Fruit fly (Drosophila melanogaster): ENCODE results near the gene CG42788.

CG42788 gene

dm6 chr3R:15131677-15132076 is at the start of gene CG42788:
CG42788 (minus strand) TSS chr3R:15131926.
- TF ChIP-seq CG12768 (GFP tag; optimal IDR thresholded peaks at IDR 0.05) (peak; percentile 61), CG1620 (GFP tag; optimal IDR thresholded peaks at IDR 0.05) (peak; percentile 82), cic (GFP tag; optimal IDR thresholded peaks at IDR 0.05) (peak; percentile 81), toe (GFP tag; optimal IDR thresholded peaks at IDR 0.05) (peak; percentile 9), kay (GFP tag; ENCODE audit: borderline replicate concordance) (no peak), Hr96 (GFP tag; optimal IDR thresholded peaks at IDR 0.05) (peak; percentile 50), CG33017 (tag; optimal IDR thresholded peaks at IDR 0.05) (peak; percentile 51), CG5204 (GFP tag; optimal IDR thresholded peaks at IDR 0.05) (no peak), Mnt (GFP tag; optimal IDR thresholded peaks at IDR 0.05) (peak; percentile 72), bab1 (GFP tag; optimal IDR thresholded peaks at IDR 0.05) (peak; percentile 88), CG11617 (GFP tag; optimal IDR thresholded peaks at IDR 0.05) (peak; percentile 70), Crg-1 (GFP tag; optimal IDR thresholded peaks at IDR 0.05) (peak; percentile 71), Clk (GFP tag; optimal IDR thresholded peaks at IDR 0.05) (no peak), CG7101 (tag; optimal IDR thresholded peaks at IDR 0.05) (peak; percentile 36), cnc (optimal IDR thresholded peaks at IDR 0.05) (no peak), pad (GFP tag; optimal IDR thresholded peaks at IDR 0.05) (no peak), CG14711 (tag; optimal IDR thresholded peaks at IDR 0.05) (peak; percentile 14), ovo (GFP tag; optimal IDR thresholded peaks at IDR 0.05) (peak; percentile 84), CG7045 (GFP tag; optimal IDR thresholded peaks at IDR 0.05) (no peak), tj (GFP tag; optimal IDR thresholded peaks at IDR 0.05) (peak; percentile 71)

- peak; percentile 91 for TF ChIP-seq kay (GFP tag; ENCODE audit: borderline replicate concordance)
- TF ChIP-seq CG7045 (GFP tag; optimal IDR thresholded peaks at IDR 0.05), result no peak
- TF ChIP-seq CG7101 (tag; optimal IDR thresholded peaks at IDR 0.05), result peak; percentile 3
Observed at dm6 chr3R:15181467-15181866, 49.7 kb upstream of the CG42788 start, which contains the start of gene Mf. Mf (minus strand) TSS chr3R:15181510.

dm6 chr3R:15177230-15177629 is 45.5 kb upstream of the CG42788 start:
- TF ChIP-seq kay (GFP tag; ENCODE audit: borderline replicate concordance) (peak; percentile 81), CG12768 (GFP tag; optimal IDR thresholded peaks at IDR 0.05) (no peak)

- TF ChIP-seq CG7101 (tag; optimal IDR thresholded peaks at IDR 0.05) (no peak), cnc (optimal IDR thresholded peaks at IDR 0.05) (no peak), CG12768 (GFP tag; optimal IDR thresholded peaks at IDR 0.05) (no peak), Hr96 (GFP tag; optimal IDR thresholded peaks at IDR 0.05) (no peak), bab1 (GFP tag; optimal IDR thresholded peaks at IDR 0.05) (no peak), CG7045 (GFP tag; optimal IDR thresholded peaks at IDR 0.05) (no peak), ovo (GFP tag; optimal IDR thresholded peaks at IDR 0.05) (no peak), CG11617 (GFP tag; optimal IDR thresholded peaks at IDR 0.05) (no peak), toe (GFP tag; optimal IDR thresholded peaks at IDR 0.05) (no peak), tj (GFP tag; optimal IDR thresholded peaks at IDR 0.05) (no peak), cic (GFP tag; optimal IDR thresholded peaks at IDR 0.05) (no peak), pad (GFP tag; optimal IDR thresholded peaks at IDR 0.05) (no peak), CG33017 (tag; optimal IDR thresholded peaks at IDR 0.05) (no peak), CG14711 (tag; optimal IDR thresholded peaks at IDR 0.05) (no peak), Mnt (GFP tag; optimal IDR thresholded peaks at IDR 0.05) (no peak), Clk (GFP tag; optimal IDR thresholded peaks at IDR 0.05) (no peak), CG5204 (GFP tag; optimal IDR thresholded peaks at IDR 0.05) (no peak), kay (GFP tag; ENCODE audit: borderline replicate concordance) (no peak), CG1620 (GFP tag; optimal IDR thresholded peaks at IDR 0.05) (no peak)
Observed at dm6 chr3R:15149772-15150512, 18.2 kb upstream of the CG42788 start, which contains the start of gene Gyc88E. Gyc88E (plus strand) TSS chr3R:15150375.

- TF ChIP-seq CG1620 (GFP tag; optimal IDR thresholded peaks at IDR 0.05), result no peak
- no peak for TF ChIP-seq cic (GFP tag; optimal IDR thresholded peaks at IDR 0.05)
- no peak for TF ChIP-seq kay (GFP tag; ENCODE audit: borderline replicate concordance)
- TF ChIP-seq CG12768 (GFP tag; optimal IDR thresholded peaks at IDR 0.05), result no peak
- no peak for TF ChIP-seq bab1 (GFP tag; optimal IDR thresholded peaks at IDR 0.05)
- no peak for TF ChIP-seq ovo (GFP tag; optimal IDR thresholded peaks at IDR 0.05)
- no peak for TF ChIP-seq Hr96 (GFP tag; optimal IDR thresholded peaks at IDR 0.05)
- no peak for TF ChIP-seq Mnt (GFP tag; optimal IDR thresholded peaks at IDR 0.05)
- no peak for TF ChIP-seq CG5204 (GFP tag; optimal IDR thresholded peaks at IDR 0.05)
- TF ChIP-seq CG11617 (GFP tag; optimal IDR thresholded peaks at IDR 0.05), result no peak
- TF ChIP-seq cnc (optimal IDR thresholded peaks at IDR 0.05), result no peak
- TF ChIP-seq CG33017 (tag; optimal IDR thresholded peaks at IDR 0.05), result no peak
- TF ChIP-seq CG14711 (tag; optimal IDR thresholded peaks at IDR 0.05), result no peak
- no peak for TF ChIP-seq CG7045 (GFP tag; optimal IDR thresholded peaks at IDR 0.05)
Observed at dm6 chr3R:15148562-15148961, 16.8 kb upstream of the CG42788 start.

dm6 chr3R:15147872-15148444 is 16.2 kb upstream of the CG42788 start:
- TF ChIP-seq kay (GFP tag; ENCODE audit: borderline replicate concordance) (peak; percentile 30), CG1620 (GFP tag; optimal IDR thresholded peaks at IDR 0.05) (no peak)

Measured in whole organism, adult.